Worm (Caenorhabditis elegans) whole organism, early embryonic: ENCODE data around the gene srw-40.

Experiments used
- B0310.2 ChIP-seq: sonication (generic microtip); optimal IDR thresholded peaks from 2 replicates; lab custom pipeline; 2016; ENCODE audit warnings: mild to moderate bottlenecking, missing genetic modification characterization, missing compliant biosample characterization
- F13C5.2 ChIP-seq: sonication (generic microtip); optimal IDR thresholded peaks from 2 replicates; lab custom pipeline; 2017; ENCODE audit warnings: mild to moderate bottlenecking, missing genetic modification characterization, inconsistent platforms, missing compliant biosample characterization
- ama-1 ChIP-seq: fragments of 150-350 bp; optimal IDR thresholded peaks from 2 replicates; lab custom pipeline; 2014
- ceh-13 ChIP-seq: fragments of 200-800 bp; sonication (Bioruptor generic); optimal IDR thresholded peaks from 2 replicates; lab custom pipeline; 2018; ENCODE audit warnings: mild to moderate bottlenecking, missing genetic modification characterization, missing compliant biosample characterization
- flt-1 ChIP-seq: fragments of 200-800 bp; sonication (Bioruptor generic); IDR thresholded peaks from 2 replicates; pipeline ENCODE4 v1.3.6; 2022; ENCODE audit warnings: missing genetic modification characterization, missing compliant biosample characterization
- hmg-4 ChIP-seq: fragments of 200-800 bp; sonication (Bioruptor generic); optimal IDR thresholded peaks from 2 replicates; lab custom pipeline; 2018; ENCODE audit warnings: mild to moderate bottlenecking, missing genetic modification characterization, missing compliant biosample characterization
- hnd-1 ChIP-seq: sonication (generic microtip); optimal IDR thresholded peaks from 2 replicates; lab custom pipeline; 2016; ENCODE audit warnings: missing genetic modification characterization, missing compliant biosample characterization
- pes-1 ChIP-seq: fragments of 200-800 bp; sonication (Bioruptor generic); IDR thresholded peaks from 2 replicates; pipeline ENCODE4 v1.3.6; 2022; ENCODE audit warnings: missing genetic modification reagents, missing genetic modification characterization, missing compliant biosample characterization
- scrt-1 ChIP-seq: fragments of 200-800 bp; sonication (Bioruptor generic); IDR thresholded peaks from 2 replicates; pipeline ENCODE4 v1.3.6; 2022; ENCODE audit warnings: missing genetic modification characterization, missing compliant biosample characterization
- tbx-11 ChIP-seq: fragments of 200-800 bp; sonication (Bioruptor generic); IDR thresholded peaks from 2 replicates; pipeline ENCODE4 v1.3.6; 2022; ENCODE audit warnings: missing genetic modification characterization, missing compliant biosample characterization
- tbx-37 ChIP-seq: fragments of 200-800 bp; sonication (Bioruptor generic); conservative IDR thresholded peaks from 2 replicates; pipeline ENCODE4 v1.3.6; 2022; ENCODE audit warnings: missing genetic modification reagents, missing genetic modification characterization, missing compliant biosample characterization

DNA sequence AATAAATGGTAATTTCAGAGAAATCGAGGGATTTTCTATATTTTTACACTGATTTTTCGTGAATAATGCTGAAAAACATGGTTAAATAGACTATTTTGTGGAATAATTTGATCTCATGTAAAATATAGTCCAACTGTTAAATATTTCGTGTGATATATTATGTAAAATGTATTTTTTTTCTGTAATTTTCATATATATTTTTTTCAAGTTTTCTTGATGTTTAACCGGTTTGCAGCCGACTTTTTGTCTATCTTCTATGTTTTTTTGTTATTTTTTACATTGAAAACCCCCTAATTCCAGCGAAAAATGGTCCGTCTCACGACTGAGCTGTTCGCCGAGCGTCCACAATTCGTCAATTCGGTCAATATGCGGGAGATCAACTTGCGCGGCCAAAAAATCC, 8.2 kb upstream of the srw-40 start, which contains the start of gene mog-2:
- TF ChIP-seq pes-1 (GFP tag; lab: Robert Waterston, UW) (no peak), ceh-13 (no peak), scrt-1 (GFP tag; lab: Robert Waterston, UW) (no peak), hmg-4 (no peak), B0310.2 (tag; lab: Kevin White, UChicago) (no peak), F13C5.2 (tag; lab: Kevin White, UChicago) (no peak), ama-1 (lab: Kevin White, UChicago) (no peak), tbx-37 (GFP tag; lab: Robert Waterston, UW) (no peak), hnd-1 (tag; lab: Kevin White, UChicago) (no peak), tbx-11 (GFP tag; lab: Robert Waterston, UW) (no peak), flt-1 (no peak)
